Worm (Caenorhabditis elegans) whole organism, L1 larva: ENCODE results near the gene cyc-2.2.

Experiments
- C16A3.4 ChIP-seq: fragments of 150-350 bp; optimal IDR thresholded peaks from 2 replicates; lab custom pipeline; 2014; ENCODE audit warnings: missing biosample characterization, missing genetic modification characterization
- Y116A8C.19 ChIP-seq: sonication (generic microtip); optimal IDR thresholded peaks from 2 replicates; lab custom pipeline; 2016; ENCODE audit warnings: missing compliant biosample characterization, missing genetic modification characterization, borderline replicate concordance
- aha-1 ChIP-seq: fragments of 150-350 bp; optimal IDR thresholded peaks from 2 replicates; lab custom pipeline; 2014; ENCODE audit warnings: missing biosample characterization, missing genetic modification characterization
- alr-1 ChIP-seq: fragments of 200-800 bp; sonication (Bioruptor generic); optimal IDR thresholded peaks from 2 replicates; lab custom pipeline; 2018; ENCODE audit warnings: borderline replicate concordance, mild to moderate bottlenecking, missing genetic modification characterization, missing compliant biosample characterization
- ceh-63 ChIP-seq: fragments of 200-800 bp; sonication (Bioruptor generic); optimal IDR thresholded peaks from 2 replicates; lab custom pipeline; 2018; ENCODE audit warnings: mild to moderate bottlenecking, missing genetic modification characterization, missing compliant biosample characterization
- ceh-82 ChIP-seq, 3 experiments: fragments of 150-350 bp in 1 of 3; sonication (generic microtip) in 2 of 3; optimal IDR thresholded peaks; 2 replicates each; lab custom pipeline; 2014 to 2017; ENCODE audit warnings: missing biosample characterization in 3 of 3, missing genetic modification characterization in 3 of 3
- ceh-88 ChIP-seq: fragments of 200-800 bp; sonication (Bioruptor generic); IDR thresholded peaks from 2 replicates; pipeline ENCODE4 v1.3.6; 2022; ENCODE audit warnings: missing genetic modification characterization, missing compliant biosample characterization
- ceh-90 ChIP-seq: sonication (generic microtip); optimal IDR thresholded peaks from 2 replicates; lab custom pipeline; 2016; ENCODE audit warnings: missing genetic modification characterization, missing compliant biosample characterization
- dsc-1 ChIP-seq: sonication (generic microtip); optimal IDR thresholded peaks from 2 replicates; lab custom pipeline; 2016; ENCODE audit warnings: mild to moderate bottlenecking, missing genetic modification characterization, missing compliant biosample characterization
- efl-1 ChIP-seq, 4 experiments: fragments of 150-350 bp; optimal IDR thresholded peaks in 3 of 4; peaks in 1 of 4; 1 replicate in 1 of 4; 2 replicates in 3 of 4; lab custom pipeline; 2014; ENCODE audit warnings: missing biosample characterization in 2 of 4, missing genetic modification characterization in 2 of 4, missing genetic modification reagents in 2 of 4
- egl-27 ChIP-seq, 2 experiments: fragments of 150-350 bp in 1 of 2; sonication (generic microtip); optimal IDR thresholded peaks; 3 replicates each; lab custom pipeline; 2017 to 2018; ENCODE audit warnings: missing biosample characterization in 2 of 2, missing genetic modification characterization in 2 of 2, missing genetic modification reagents in 2 of 2
- elt-2 ChIP-seq: sonication (generic microtip); optimal IDR thresholded peaks from 2 replicates; lab custom pipeline; 2016; ENCODE audit warnings: missing genetic modification characterization, mild to moderate bottlenecking, inconsistent platforms, missing compliant biosample characterization, missing genetic modification reagents
- fkh-10 ChIP-seq: sonication (generic microtip); optimal IDR thresholded peaks from 2 replicates; lab custom pipeline; 2017; ENCODE audit warnings: missing biosample characterization, missing genetic modification reagents, missing genetic modification characterization
- fkh-8 ChIP-seq: sonication (generic microtip); optimal IDR thresholded peaks from 2 replicates; lab custom pipeline; 2016; ENCODE audit warnings: mild to moderate bottlenecking, missing genetic modification characterization, missing compliant biosample characterization
- hlh-4 ChIP-seq: sonication (generic microtip); optimal IDR thresholded peaks from 2 replicates; lab custom pipeline; 2016; ENCODE audit warnings: mild to moderate bottlenecking, missing genetic modification characterization, missing compliant biosample characterization
- hpl-2 ChIP-seq: fragments of 150-350 bp; optimal IDR thresholded peaks from 2 replicates; lab custom pipeline; 2014; ENCODE audit warnings: missing biosample characterization, missing genetic modification reagents, missing genetic modification characterization
- irx-1 ChIP-seq: sonication (generic microtip); optimal IDR thresholded peaks from 2 replicates; lab custom pipeline; 2016; ENCODE audit warnings: missing genetic modification characterization, missing compliant biosample characterization
- isw-1 ChIP-seq: fragments of 200-800 bp; sonication (Bioruptor generic); IDR thresholded peaks from 2 replicates; pipeline ENCODE4 v1.3.6; 2022; ENCODE audit warnings: missing genetic modification characterization, missing compliant biosample characterization
- jun-1 ChIP-seq: fragments of 150-350 bp; optimal IDR thresholded peaks from 2 replicates; lab custom pipeline; 2014; ENCODE audit warnings: missing biosample characterization, missing genetic modification reagents, missing genetic modification characterization
- lin-35 ChIP-seq, 2 experiments: fragments of 150-350 bp; optimal IDR thresholded peaks; 2 replicates each; lab custom pipeline; 2014; ENCODE audit warnings: missing biosample characterization in 2 of 2, missing genetic modification characterization in 2 of 2, missing genetic modification reagents in 2 of 2
- lsy-2 ChIP-seq, 2 experiments: fragments of 150-350 bp; optimal IDR thresholded peaks; 2 replicates each; lab custom pipeline; 2014; ENCODE audit warnings: missing biosample characterization in 2 of 2, missing genetic modification characterization in 2 of 2
- mab-9 ChIP-seq: fragments of 200-800 bp; sonication (Bioruptor generic); IDR thresholded peaks from 2 replicates; pipeline ENCODE4 v1.3.6; 2022; ENCODE audit warnings: missing genetic modification reagents, missing genetic modification characterization, missing compliant biosample characterization
- mdl-1 ChIP-seq, 2 experiments: fragments of 150-350 bp; optimal IDR thresholded peaks; 2 replicates each; lab custom pipeline; 2014 to 2017; ENCODE audit warnings: missing biosample characterization in 2 of 2, missing genetic modification characterization in 2 of 2, inconsistent platforms in 1 of 2
- mep-1 ChIP-seq: fragments of 150-350 bp; optimal IDR thresholded peaks from 2 replicates; lab custom pipeline; 2014; ENCODE audit warnings: missing biosample characterization, missing genetic modification characterization
- nhr-11 ChIP-seq: fragments of 150-350 bp; optimal IDR thresholded peaks from 2 replicates; lab custom pipeline; 2014; ENCODE audit warnings: missing biosample characterization, missing genetic modification characterization
- nhr-19 ChIP-seq: fragments of 200-800 bp; sonication (Bioruptor generic); conservative IDR thresholded peaks from 2 replicates; pipeline ENCODE4 v1.3.6; 2022; ENCODE audit warnings: missing genetic modification characterization, missing compliant biosample characterization
- nhr-20 ChIP-seq: sonication (generic microtip); optimal IDR thresholded peaks from 2 replicates; lab custom pipeline; 2016; ENCODE audit warnings: mild to moderate bottlenecking, missing genetic modification characterization, missing compliant biosample characterization
- nhr-237 ChIP-seq: fragments of 150-350 bp; optimal IDR thresholded peaks from 2 replicates; lab custom pipeline; 2014; ENCODE audit warnings: missing biosample characterization, missing genetic modification characterization
- nhr-28 ChIP-seq: fragments of 150-350 bp; optimal IDR thresholded peaks from 2 replicates; lab custom pipeline; 2014; ENCODE audit warnings: missing biosample characterization, missing genetic modification characterization
- nhr-47 ChIP-seq: sonication (generic microtip); optimal IDR thresholded peaks from 2 replicates; lab custom pipeline; 2016; ENCODE audit warnings: mild to moderate bottlenecking, missing genetic modification characterization, moderate library complexity, missing compliant biosample characterization
- nhr-71 ChIP-seq: sonication (generic microtip); optimal IDR thresholded peaks from 2 replicates; lab custom pipeline; 2016; ENCODE audit warnings: mild to moderate bottlenecking, missing genetic modification characterization, moderate library complexity, missing compliant biosample characterization
- nhr-76 ChIP-seq: sonication (generic microtip); optimal IDR thresholded peaks from 2 replicates; lab custom pipeline; 2017; ENCODE audit warnings: missing biosample characterization, missing genetic modification characterization
- nhr-85 ChIP-seq: sonication (generic microtip); peaks from one replicate; lab custom pipeline; 2016; ENCODE audit warnings: missing genetic modification characterization, inconsistent platforms, missing compliant biosample characterization
- pag-3 ChIP-seq: sonication (generic microtip); optimal IDR thresholded peaks from 2 replicates; lab custom pipeline; 2017; ENCODE audit warnings: missing genetic modification characterization, mild to moderate bottlenecking, missing compliant biosample characterization, antibody characterized with exemption, borderline replicate concordance; ENCODE audit not compliant: insufficient read depth
- pax-3 ChIP-seq: fragments of 200-800 bp; sonication (Bioruptor generic); optimal IDR thresholded peaks from 2 replicates; lab custom pipeline; 2018; ENCODE audit warnings: mild to moderate bottlenecking, missing genetic modification characterization, moderate library complexity, missing compliant biosample characterization
- pqm-1 ChIP-seq: sonication (generic microtip); optimal IDR thresholded peaks from 3 replicates; lab custom pipeline; 2017; ENCODE audit warnings: missing biosample characterization, missing genetic modification characterization
- rnt-1 ChIP-seq: sonication (generic microtip); optimal IDR thresholded peaks from 2 replicates; lab custom pipeline; 2016; ENCODE audit warnings: mild to moderate bottlenecking, missing genetic modification characterization, moderate library complexity, missing compliant biosample characterization
- sptf-1 ChIP-seq: fragments of 150-350 bp; optimal IDR thresholded peaks from 2 replicates; lab custom pipeline; 2014; ENCODE audit warnings: missing biosample characterization, missing genetic modification characterization
- tbx-2 ChIP-seq: sonication (generic microtip); optimal IDR thresholded peaks from 2 replicates; lab custom pipeline; 2016; ENCODE audit warnings: missing genetic modification characterization, missing compliant biosample characterization
- tlp-1 ChIP-seq: fragments of 150-350 bp; optimal IDR thresholded peaks from 2 replicates; lab custom pipeline; 2014; ENCODE audit warnings: missing biosample characterization, missing genetic modification characterization
- unc-130 ChIP-seq: fragments of 150-350 bp; optimal IDR thresholded peaks from 2 replicates; lab custom pipeline; 2017; ENCODE audit warnings: missing biosample characterization, missing genetic modification characterization, inconsistent platforms
- unc-62 ChIP-seq: fragments of 150-350 bp; optimal IDR thresholded peaks from 2 replicates; lab custom pipeline; 2014; ENCODE audit warnings: missing biosample characterization, missing genetic modification reagents, missing genetic modification characterization
- unc-86 ChIP-seq: sonication (generic microtip); optimal IDR thresholded peaks from 2 replicates; lab custom pipeline; 2016; ENCODE audit warnings: missing genetic modification characterization, missing compliant biosample characterization
- vab-15 ChIP-seq: sonication (generic microtip); optimal IDR thresholded peaks from 2 replicates; lab custom pipeline; 2017; ENCODE audit warnings: missing genotype, mild to moderate bottlenecking, missing genetic modification characterization, missing compliant biosample characterization
- xbp-1 ChIP-seq: sonication (generic microtip); optimal IDR thresholded peaks from 2 replicates; lab custom pipeline; 2016; ENCODE audit warnings: missing genetic modification characterization, missing compliant biosample characterization
- zip-4 ChIP-seq: fragments of 200-800 bp; sonication (Bioruptor generic); optimal IDR thresholded peaks from 2 replicates; lab custom pipeline; 2018; ENCODE audit warnings: mild to moderate bottlenecking, missing genetic modification characterization, moderate library complexity, missing compliant biosample characterization
- ztf-11 ChIP-seq, 2 experiments: sonication (generic microtip); optimal IDR thresholded peaks; 2 replicates each; lab custom pipeline; 2016 to 2017; ENCODE audit warnings: missing genetic modification characterization in 2 of 2, missing biosample characterization in 1 of 2, missing compliant biosample characterization in 1 of 2
- ztf-4 ChIP-seq: fragments of 150-350 bp; optimal IDR thresholded peaks from 2 replicates; lab custom pipeline; 2014; ENCODE audit warnings: missing biosample characterization, missing genetic modification characterization

cyc-2.2 gene

DNA sequence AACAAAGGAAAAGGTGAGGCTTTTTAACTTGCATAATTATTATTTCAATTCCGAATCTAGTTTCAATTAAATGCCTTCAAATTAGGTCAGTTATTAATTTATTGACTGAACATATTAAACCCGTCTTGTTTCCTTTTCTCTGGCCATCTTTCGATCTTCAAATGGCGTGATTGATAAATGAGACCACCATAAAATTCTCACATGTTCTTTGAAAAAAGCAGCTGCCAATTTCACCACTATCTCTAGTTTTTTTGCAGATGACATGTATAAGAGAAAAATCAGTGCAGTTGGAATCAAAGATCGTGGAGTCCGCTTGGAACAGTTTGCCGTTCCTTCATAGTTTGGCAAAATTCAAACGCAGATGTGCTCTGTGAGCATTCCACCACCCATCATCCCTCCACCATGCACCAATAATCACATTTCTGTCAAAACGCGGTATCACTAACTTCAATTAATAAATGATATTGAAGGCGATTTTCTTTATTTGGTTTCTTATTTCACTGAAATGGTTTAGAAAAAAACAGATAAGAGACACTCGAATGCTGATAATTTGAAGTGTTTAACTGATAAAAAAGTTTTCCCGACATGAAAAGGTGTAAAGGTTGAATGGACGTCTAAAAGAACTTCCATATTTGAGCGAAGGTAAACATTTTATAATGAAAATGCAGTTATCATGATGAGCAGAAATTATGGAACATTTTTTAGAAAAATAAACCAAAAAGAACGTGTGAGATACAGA lies 25.9 kb upstream of the cyc-2.2 start (continued):
- no peak for TF ChIP-seq nhr-20 (tag; lab: Kevin White, UChicago)
- no peak for TF ChIP-seq fkh-10 (GFP tag; lab: Kevin White, UChicago)
- no peak for TF ChIP-seq lsy-2 (tag; optimal IDR thresholded peaks at IDR 0.05; lab: Kevin White, UChicago)
- TF ChIP-seq nhr-76 (tag; lab: Kevin White, UChicago): no peak
- TF ChIP-seq tlp-1 (tag; lab: Kevin White, UChicago): no peak
- TF ChIP-seq hpl-2 (GFP tag; lab: Kevin White, UChicago): no peak
- TF ChIP-seq nhr-19: no peak
- TF ChIP-seq alr-1: no peak
- no peak for TF ChIP-seq mab-9 (GFP tag; lab: Robert Waterston, UW)
- no peak for TF ChIP-seq ceh-82 (tag; optimal IDR thresholded peaks at IDR 0.05; lab: Kevin White, UChicago)
- TF ChIP-seq ceh-63 (GFP tag; lab: Kevin White, UChicago): no peak
- TF ChIP-seq nhr-47 (tag; lab: Kevin White, UChicago): no peak
- no peak for TF ChIP-seq pax-3 (tag; lab: Kevin White, UChicago)
- no peak for TF ChIP-seq unc-86 (tag; lab: Kevin White, UChicago)
- TF ChIP-seq ztf-11 (tag; optimal IDR thresholded peaks at IDR 0.05; lab: Kevin White, UChicago): no peak
- TF ChIP-seq fkh-8 (tag; lab: Kevin White, UChicago): no peak
- no peak for TF ChIP-seq ztf-4
- no peak for TF ChIP-seq ceh-88 (GFP tag; lab: Robert Waterston, UW)
- TF ChIP-seq dsc-1 (tag; lab: Kevin White, UChicago): no peak
- no peak for TF ChIP-seq nhr-11 (tag; lab: Kevin White, UChicago)
- no peak for TF ChIP-seq nhr-71 (tag; lab: Kevin White, UChicago)
- no peak for TF ChIP-seq egl-27 (tag; optimal IDR thresholded peaks at IDR 0.05; lab: Kevin White, UChicago)
- TF ChIP-seq C16A3.4 (tag; lab: Kevin White, UChicago): no peak
- TF ChIP-seq pqm-1 (tag; lab: Kevin White, UChicago): peak; percentile 46
- TF ChIP-seq tbx-2: no peak
- peak; percentile 86 for TF ChIP-seq elt-2 (tag; lab: Kevin White, UChicago)
- no peak for TF ChIP-seq mdl-1 (tag; optimal IDR thresholded peaks at IDR 0.05; lab: Kevin White, UChicago)
- no peak for TF ChIP-seq irx-1
- TF ChIP-seq sptf-1 (tag; lab: Kevin White, UChicago): no peak
- no peak for TF ChIP-seq ceh-90 (tag; lab: Kevin White, UChicago)
- TF ChIP-seq isw-1 (GFP tag; lab: Robert Waterston, UW): no peak
- no peak for TF ChIP-seq zip-4 (GFP tag; lab: Kevin White, UChicago)
- TF ChIP-seq nhr-237 (tag; lab: Kevin White, UChicago): no peak
- no peak for TF ChIP-seq nhr-85
- no peak for TF ChIP-seq mep-1 (tag; lab: Kevin White, UChicago)
- TF ChIP-seq lin-35 (GFP tag; optimal IDR thresholded peaks at IDR 0.05; lab: Kevin White, UChicago): peak in 1 of 2 experiments; percentile 10
- no peak for TF ChIP-seq unc-130 (tag; lab: Kevin White, UChicago)
- no peak for TF ChIP-seq vab-15
- TF ChIP-seq xbp-1: no peak
- TF ChIP-seq pag-3 (tag; lab: Kevin White, UChicago): no peak
- no peak for TF ChIP-seq efl-1 (optimal IDR thresholded peaks at IDR 0.05; lab: Kevin White, UChicago)
- peak in 1 of 2 experiments; percentile 31 for TF ChIP-seq efl-1 (GFP tag; optimal IDR thresholded peaks at IDR 0.05 in 1 of 2; lab: Kevin White, UChicago)
- TF ChIP-seq unc-62 (GFP tag; lab: Kevin White, UChicago): no peak
- TF ChIP-seq hlh-4 (tag; lab: Kevin White, UChicago): no peak
- TF ChIP-seq Y116A8C.19: no peak
- TF ChIP-seq nhr-28 (tag; lab: Kevin White, UChicago): no peak
- TF ChIP-seq rnt-1 (tag; lab: Kevin White, UChicago): peak; percentile 19
- TF ChIP-seq aha-1: no peak
- no peak for TF ChIP-seq jun-1
- TF ChIP-seq, all 84 proteins: peak for 11
